Fruit fly (Drosophila melanogaster): ENCODE data around the gene Sfp33A3.

DNA sequence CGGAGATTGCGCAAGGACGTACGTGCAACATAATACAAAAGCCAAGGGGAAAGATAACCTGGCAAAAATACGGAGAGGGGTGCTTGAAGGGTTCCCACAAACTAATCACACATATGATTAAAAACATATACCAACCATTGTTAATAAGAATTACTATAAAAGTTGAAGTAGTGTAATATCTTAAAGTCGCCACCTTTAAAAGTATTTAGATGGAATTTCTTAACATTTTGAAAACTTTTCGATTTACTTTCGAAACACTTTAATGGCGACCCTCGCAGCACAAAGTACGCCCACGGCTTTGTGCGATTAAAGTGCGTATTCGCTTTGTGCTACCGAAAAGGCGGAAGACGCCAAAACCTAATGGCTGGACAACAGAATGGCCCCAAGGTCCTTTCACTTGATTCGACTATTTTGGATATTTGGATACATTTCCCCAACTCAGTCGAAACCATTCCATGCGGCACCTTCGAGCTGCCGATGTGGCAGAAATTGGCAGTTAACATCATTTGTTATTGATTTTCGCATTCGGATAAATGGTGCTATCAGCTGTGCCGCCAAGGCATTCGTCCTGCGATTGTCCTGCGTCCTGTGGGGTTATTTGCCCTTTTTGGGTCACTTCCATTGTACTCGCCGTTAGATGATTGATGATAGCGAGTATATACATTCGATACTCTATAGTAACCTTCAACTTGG is 16.1 kb upstream of the Sfp33A3 start:
- no peak for TF ChIP-seq CG8478 (optimal IDR thresholded peaks at IDR 0.05)
- no peak for TF ChIP-seq CTCF (optimal IDR thresholded peaks at IDR 0.05)

Data from S2 (cell line).